Fruit fly (Drosophila melanogaster) whole organism, pupa: Measurements from ENCODE around the gene alpha-Spec.

Experiments used
- CG15710 ChIP-seq: fragments of 200-800 bp; sonication (Bioruptor generic); optimal IDR thresholded peaks from 2 replicates; lab custom pipeline; 2018; ENCODE audit warnings: missing biosample characterization, mild to moderate bottlenecking, missing genetic modification characterization, moderate library complexity
- CG17806 ChIP-seq: fragments of 200-800 bp; sonication (Bioruptor generic); optimal IDR thresholded peaks from 2 replicates; lab custom pipeline; 2018; ENCODE audit warnings: missing biosample characterization, mild to moderate bottlenecking, missing genetic modification characterization, moderate library complexity
- CG34367 ChIP-seq: fragments of 200-800 bp; sonication (Bioruptor generic); optimal IDR thresholded peaks from 2 replicates; lab custom pipeline; 2018; ENCODE audit warnings: missing biosample characterization, mild to moderate bottlenecking, missing genetic modification characterization
- CG4496 ChIP-seq: fragments of 200-800 bp; sonication (Bioruptor generic); IDR thresholded peaks from 3 replicates; pipeline ENCODE4 v1.3.6; 2022; ENCODE audit warnings: missing biosample characterization, missing genetic modification characterization
- CG8159 ChIP-seq: fragments of 200-800 bp; sonication (Bioruptor generic); optimal IDR thresholded peaks from 3 replicates; lab custom pipeline; 2018; ENCODE audit warnings: missing biosample characterization, mild to moderate bottlenecking, missing genetic modification characterization, moderate library complexity
- CG8301 ChIP-seq: fragments of 200-800 bp; sonication (Bioruptor generic); optimal IDR thresholded peaks from 2 replicates; lab custom pipeline; 2018; ENCODE audit warnings: missing biosample characterization, mild to moderate bottlenecking, missing genetic modification characterization
- CG9948 ChIP-seq: fragments of 200-800 bp; sonication (Bioruptor generic); optimal IDR thresholded peaks from 2 replicates; lab custom pipeline; 2018; ENCODE audit warnings: missing biosample characterization, mild to moderate bottlenecking, missing genetic modification characterization, moderate library complexity
- rn ChIP-seq: fragments of 200-800 bp; sonication (Bioruptor generic); IDR thresholded peaks from 2 replicates; pipeline ENCODE4 v1.3.6; 2022; ENCODE audit warnings: missing biosample characterization, missing genetic modification characterization

DNA sequence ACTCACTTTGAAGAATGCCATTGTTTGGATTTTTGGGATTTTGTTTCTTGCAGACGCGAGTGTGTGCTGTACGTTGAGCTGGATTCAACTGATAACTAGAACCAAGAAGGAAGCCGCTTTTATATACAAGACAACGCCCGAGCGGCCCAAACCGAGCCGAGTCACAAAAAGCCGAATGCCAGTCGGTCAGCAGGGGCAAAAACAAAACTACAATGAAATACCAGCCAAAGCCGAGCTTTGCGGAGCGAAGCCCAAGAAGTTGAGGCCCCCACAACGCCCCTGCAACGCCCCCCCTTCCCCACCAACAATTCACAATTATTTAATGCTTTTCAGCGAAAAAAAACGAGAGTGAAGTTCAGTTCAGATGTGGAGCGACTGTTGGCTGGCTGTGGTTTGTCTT is 46.9 kb upstream of the alpha-Spec start, which contains the start of gene Cpr62Bc:
- no peak for TF ChIP-seq CG17806 (tag; lab: Kevin White, UChicago)
- no peak for TF ChIP-seq CG4496 (GFP tag; lab: Robert Waterston, UW)
- TF ChIP-seq rn, result no peak
- TF ChIP-seq CG15710 (tag; lab: Kevin White, UChicago), result no peak
- TF ChIP-seq CG8301 (tag; lab: Kevin White, UChicago), result no peak
- no peak for TF ChIP-seq CG8159 (tag; lab: Kevin White, UChicago)
- no peak for TF ChIP-seq CG34367 (tag; lab: Kevin White, UChicago)
- TF ChIP-seq CG9948, result no peak
